Fruit fly (Drosophila melanogaster): ENCODE measurements around the gene Gr66a.
A peak's percentile ranks its signal among the peaks of the same experiment; 100 is the strongest.

Gene Gr66a

DNA sequence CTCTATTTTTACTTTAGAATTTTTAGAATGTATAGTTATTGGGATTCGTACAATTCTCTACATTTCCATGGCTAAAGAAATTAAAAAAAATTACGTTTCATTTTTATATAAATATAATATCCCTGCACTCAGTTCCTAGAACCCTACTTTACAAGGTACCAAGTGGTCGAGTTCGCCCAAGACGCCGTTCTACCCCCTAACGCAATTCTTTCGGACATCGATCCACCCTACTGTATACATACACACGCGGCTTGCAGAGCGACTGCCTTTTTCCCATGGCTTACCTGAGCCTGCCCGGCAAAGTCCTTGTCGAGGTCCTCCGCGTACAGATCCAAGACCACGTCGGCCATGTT is 8.0 kb upstream of the Gr66a start (continued):
- peak; percentile 96 for TF ChIP-seq D19B (GFP tag; optimal IDR thresholded peaks at IDR 0.05)
- 0 out of 2 replicates have a peak, but pooled peaks have one; percentile 24 for TF ChIP-seq H2.0 (GFP tag; IDR thresholded peaks at IDR 0.05)
- TF ChIP-seq HLH4C (GFP tag; IDR thresholded peaks at IDR 0.05; ENCODE audit: partially characterized antibody): no peak
- no peak for TF ChIP-seq HmgD (GFP tag; optimal IDR thresholded peaks at IDR 0.05)
- TF ChIP-seq CG14441 (GFP tag; IDR thresholded peaks at IDR 0.05): peak; percentile 56; the same call in 1 of the 2 replicates
- no peak for TF ChIP-seq CG7556 (GFP tag; optimal IDR thresholded peaks at IDR 0.05)
- no peak for TF ChIP-seq Hr51 (GFP tag; optimal IDR thresholded peaks at IDR 0.05)
- no peak for TF ChIP-seq ERR (GFP tag; optimal IDR thresholded peaks at IDR 0.05)
- peak; percentile 69 for TF ChIP-seq NFAT (GFP tag; IDR thresholded peaks at IDR 0.05)
- peak; percentile 45 for TF ChIP-seq dm (GFP tag; optimal IDR thresholded peaks at IDR 0.05)
- TF ChIP-seq nerfin-2 (GFP tag; IDR thresholded peaks at IDR 0.05; ENCODE audit: partially characterized antibody): no peak
- TF ChIP-seq ara (GFP tag; IDR thresholded peaks at IDR 0.05): no peak
- no peak for TF ChIP-seq CG1529 (GFP tag; optimal IDR thresholded peaks at IDR 0.05)
- TF ChIP-seq CG8478 (optimal IDR thresholded peaks at IDR 0.05): no peak
- TF ChIP-seq onecut (GFP tag; IDR thresholded peaks at IDR 0.05): peak; percentile 44
- TF ChIP-seq CG30020 (tag; optimal IDR thresholded peaks at IDR 0.05): no peak
- peak; percentile 0 for TF ChIP-seq PHDP (tag; optimal IDR thresholded peaks at IDR 0.05)
- no peak for TF ChIP-seq CG4854 (GFP tag; optimal IDR thresholded peaks at IDR 0.05)
- peak; percentile 21 for TF ChIP-seq Fer3 (tag; optimal IDR thresholded peaks at IDR 0.05)
- TF ChIP-seq CG8924 (tag; optimal IDR thresholded peaks at IDR 0.05): no peak
- TF ChIP-seq ap (GFP tag; IDR thresholded peaks at IDR 0.05): no peak
- TF ChIP-seq Sox100B (GFP tag; optimal IDR thresholded peaks at IDR 0.05): no peak
- TF ChIP-seq CG31388 (GFP tag; optimal IDR thresholded peaks at IDR 0.05): no peak
- TF ChIP-seq CG13775 (GFP tag; optimal IDR thresholded peaks at IDR 0.05): peak; percentile 11
- TF ChIP-seq z (GFP tag; IDR thresholded peaks at IDR 0.05): 0 out of 3 replicates have a peak, but pooled peaks have one; percentile 19
- TF ChIP-seq CG10366 (GFP tag; IDR thresholded peaks at IDR 0.05): peak; percentile 15; the same call in 1 of the 2 replicates
- TF ChIP-seq gt (GFP tag; IDR thresholded peaks at IDR 0.05): no peak
- 0 out of 2 replicates have a peak, but pooled peaks have one; percentile 8 for TF ChIP-seq CG14014 (GFP tag; IDR thresholded peaks at IDR 0.05)
- TF ChIP-seq Drgx (GFP tag; IDR thresholded peaks at IDR 0.05): peak; percentile 27; the same call in 1 of the 2 replicates
- TF ChIP-seq CG13123 (GFP tag; optimal IDR thresholded peaks at IDR 0.05): no peak
- TF ChIP-seq CG32532 (GFP tag; IDR thresholded peaks at IDR 0.05): peak; percentile 53
- TF ChIP-seq Gug (GFP tag; IDR thresholded peaks at IDR 0.05): peak; percentile 15; the same call in 1 of the 4 replicates
- no peak for TF ChIP-seq CG12219 (GFP tag; optimal IDR thresholded peaks at IDR 0.05)
- TF ChIP-seq Ada2b (GFP tag; IDR thresholded peaks at IDR 0.05): peak; percentile 44; the same call in 1 of the 2 replicates
- TF ChIP-seq stwl (tag; optimal IDR thresholded peaks at IDR 0.05): no peak
- no peak for TF ChIP-seq CG8388 (GFP tag; optimal IDR thresholded peaks at IDR 0.05)
- no peak for TF ChIP-seq tna (GFP tag; IDR thresholded peaks at IDR 0.05; ENCODE audit: partially characterized antibody)
- peak; percentile 51 for TF ChIP-seq Meics (GFP tag; optimal IDR thresholded peaks at IDR 0.05)
- TF ChIP-seq CG12659 (GFP tag; optimal IDR thresholded peaks at IDR 0.05): no peak
- no peak for TF ChIP-seq org-1 (GFP tag; optimal IDR thresholded peaks at IDR 0.05)
- no peak for TF ChIP-seq en (GFP tag; optimal IDR thresholded peaks at IDR 0.05)
- TF ChIP-seq shn (GFP tag; optimal IDR thresholded peaks at IDR 0.05): no peak
- no peak for TF ChIP-seq crp (GFP tag; optimal IDR thresholded peaks at IDR 0.05)
- no peak for TF ChIP-seq cg (GFP tag; optimal IDR thresholded peaks at IDR 0.05)
- TF ChIP-seq vvl (GFP tag; IDR thresholded peaks at IDR 0.05): peak; percentile 11
- TF ChIP-seq pum (GFP tag; optimal IDR thresholded peaks at IDR 0.05): no peak
- no peak for TF ChIP-seq grn (GFP tag; optimal IDR thresholded peaks at IDR 0.05)
- no peak for TF ChIP-seq CG15011 (GFP tag; optimal IDR thresholded peaks at IDR 0.05)
- TF ChIP-seq ro (GFP tag; IDR thresholded peaks at IDR 0.05): no peak
- TF ChIP-seq btn (GFP tag; optimal IDR thresholded peaks at IDR 0.05): no peak
- no peak for TF ChIP-seq CG9817 (tag; optimal IDR thresholded peaks at IDR 0.05)
- no peak for TF ChIP-seq CG33557 (GFP tag; optimal IDR thresholded peaks at IDR 0.05)
